Worm (Caenorhabditis elegans) whole organism, late embryonic: ENCODE data around the gene Y110A2AL.1.

Experiments used
- C08G9.2 ChIP-seq: sonication (generic microtip); optimal IDR thresholded peaks from 2 replicates; lab custom pipeline; 2016; ENCODE audit warnings: mild to moderate bottlenecking, missing genetic modification characterization, moderate library complexity, missing compliant biosample characterization
- C38D4.7 ChIP-seq: fragments of 200-800 bp; sonication (Bioruptor generic); optimal IDR thresholded peaks from 2 replicates; lab custom pipeline; 2018; ENCODE audit warnings: mild to moderate bottlenecking, missing genetic modification characterization, moderate library complexity, missing compliant biosample characterization
- F13H6.1 ChIP-seq: sonication (generic microtip); optimal IDR thresholded peaks from 2 replicates; lab custom pipeline; 2016; ENCODE audit warnings: missing genetic modification characterization, missing compliant biosample characterization
- K09A11.1 ChIP-seq: sonication (generic microtip); optimal IDR thresholded peaks from 2 replicates; lab custom pipeline; 2017; ENCODE audit warnings: antibody characterized with exemption, mild to moderate bottlenecking, missing genetic modification characterization, missing compliant biosample characterization; ENCODE audit not compliant: insufficient read depth
- Y22D7AL.16 ChIP-seq: sonication (generic microtip); optimal IDR thresholded peaks from 2 replicates; lab custom pipeline; 2016; ENCODE audit warnings: missing genetic modification characterization, missing compliant biosample characterization
- ahr-1 ChIP-seq: sonication (generic microtip); optimal IDR thresholded peaks from 2 replicates; lab custom pipeline; 2016; ENCODE audit warnings: missing genetic modification characterization, missing compliant biosample characterization
- ama-1 ChIP-seq: fragments of 150-350 bp; optimal IDR thresholded peaks from 2 replicates; lab custom pipeline; 2014
- ceh-18 ChIP-seq: sonication (generic microtip); optimal IDR thresholded peaks from 2 replicates; lab custom pipeline; 2016; ENCODE audit warnings: missing genetic modification characterization, missing compliant biosample characterization
- ceh-2 ChIP-seq: sonication (generic microtip); optimal IDR thresholded peaks from 2 replicates; lab custom pipeline; 2016; ENCODE audit warnings: missing genotype, missing genetic modification characterization, missing compliant biosample characterization
- ceh-22 ChIP-seq: sonication (generic microtip); optimal IDR thresholded peaks from 2 replicates; lab custom pipeline; 2017; ENCODE audit warnings: missing biosample characterization, missing genetic modification characterization
- ceh-31 ChIP-seq: sonication (generic microtip); optimal IDR thresholded peaks from 2 replicates; lab custom pipeline; 2016; ENCODE audit warnings: missing genetic modification characterization, missing compliant biosample characterization
- ceh-34 ChIP-seq: sonication (generic microtip); optimal IDR thresholded peaks from 2 replicates; lab custom pipeline; 2016; ENCODE audit warnings: mild to moderate bottlenecking, missing genetic modification characterization, missing compliant biosample characterization
- ceh-48 ChIP-seq: sonication (generic microtip); optimal IDR thresholded peaks from 2 replicates; lab custom pipeline; 2016; ENCODE audit warnings: missing genetic modification characterization, inconsistent platforms, missing compliant biosample characterization
- dmd-4 ChIP-seq: sonication (generic microtip); optimal IDR thresholded peaks from 2 replicates; lab custom pipeline; 2016; ENCODE audit warnings: borderline replicate concordance, missing genetic modification characterization, missing compliant biosample characterization
- ets-4 ChIP-seq: sonication (generic microtip); optimal IDR thresholded peaks from 2 replicates; lab custom pipeline; 2016; ENCODE audit warnings: missing genetic modification characterization, missing compliant biosample characterization
- fax-1 ChIP-seq: sonication (generic microtip); optimal IDR thresholded peaks from 2 replicates; lab custom pipeline; 2016; ENCODE audit warnings: missing genotype, missing genetic modification characterization, missing compliant biosample characterization
- gmeb-2 ChIP-seq: sonication (generic microtip); optimal IDR thresholded peaks from 2 replicates; lab custom pipeline; 2016; ENCODE audit warnings: missing genetic modification characterization, inconsistent platforms, missing compliant biosample characterization
- hlh-13 ChIP-seq: fragments of 200-800 bp; sonication (Bioruptor generic); optimal IDR thresholded peaks from 2 replicates; lab custom pipeline; 2018; ENCODE audit warnings: mild to moderate bottlenecking, missing genetic modification characterization, missing compliant biosample characterization
- hlh-15 ChIP-seq: sonication (generic microtip); optimal IDR thresholded peaks from 2 replicates; lab custom pipeline; 2016; ENCODE audit warnings: missing genetic modification characterization, missing compliant biosample characterization
- hlh-30 ChIP-seq: sonication (generic microtip); optimal IDR thresholded peaks from 2 replicates; lab custom pipeline; 2017; ENCODE audit warnings: antibody characterized with exemption, missing genetic modification characterization, missing compliant biosample characterization; ENCODE audit not compliant: insufficient read depth
- hlh-6 ChIP-seq: sonication (generic microtip); optimal IDR thresholded peaks from 2 replicates; lab custom pipeline; 2016; ENCODE audit warnings: missing genotype, missing genetic modification characterization, missing compliant biosample characterization
- hlh-8 ChIP-seq: sonication (generic microtip); optimal IDR thresholded peaks from 2 replicates; lab custom pipeline; 2016; ENCODE audit warnings: missing genotype, missing genetic modification characterization, missing compliant biosample characterization
- lim-6 ChIP-seq: sonication (generic microtip); optimal IDR thresholded peaks from 2 replicates; lab custom pipeline; 2016; ENCODE audit warnings: missing genetic modification characterization, missing compliant biosample characterization
- madf-2 ChIP-seq: sonication (generic microtip); optimal IDR thresholded peaks from 2 replicates; lab custom pipeline; 2017; ENCODE audit warnings: missing genetic modification characterization, missing compliant biosample characterization
- mec-3 ChIP-seq: sonication (generic microtip); optimal IDR thresholded peaks from 2 replicates; lab custom pipeline; 2016; ENCODE audit warnings: borderline replicate concordance, missing genetic modification characterization, missing compliant biosample characterization
- nhr-11 ChIP-seq: fragments of 150-350 bp; optimal IDR thresholded peaks from 2 replicates; lab custom pipeline; 2014; ENCODE audit warnings: missing biosample characterization, missing genetic modification characterization
- pag-3 ChIP-seq: sonication (generic microtip); optimal IDR thresholded peaks from 2 replicates; lab custom pipeline; 2016; ENCODE audit warnings: missing compliant biosample characterization, missing genetic modification characterization, borderline replicate concordance
- pat-9 ChIP-seq: fragments of 200-800 bp; sonication (Bioruptor generic); optimal IDR thresholded peaks from 2 replicates; lab custom pipeline; 2018; ENCODE audit warnings: mild to moderate bottlenecking, missing genetic modification characterization, moderate library complexity, missing compliant biosample characterization
- pax-1 ChIP-seq: fragments of 150-350 bp; optimal IDR thresholded peaks from 2 replicates; lab custom pipeline; 2014; ENCODE audit warnings: missing biosample characterization, missing genetic modification characterization
- pha-2 ChIP-seq: sonication (generic microtip); optimal IDR thresholded peaks from 2 replicates; lab custom pipeline; 2017; ENCODE audit warnings: mild to moderate bottlenecking, missing genetic modification characterization, missing compliant biosample characterization
- ref-2 ChIP-seq: sonication (generic microtip); optimal IDR thresholded peaks from 2 replicates; lab custom pipeline; 2016; ENCODE audit warnings: missing genetic modification characterization, missing compliant biosample characterization
- sdc-2 ChIP-seq: sonication (generic microtip); optimal IDR thresholded peaks from 2 replicates; lab custom pipeline; 2016; ENCODE audit warnings: missing genotype, missing genetic modification characterization, missing compliant biosample characterization
- sox-2 ChIP-seq: fragments of 200-800 bp; sonication (Bioruptor generic); IDR thresholded peaks from 2 replicates; pipeline ENCODE4 v1.3.6; 2022; ENCODE audit warnings: missing genetic modification reagents, missing genetic modification characterization, missing compliant biosample characterization
- sox-4 ChIP-seq: sonication (generic microtip); optimal IDR thresholded peaks from 2 replicates; lab custom pipeline; 2017; ENCODE audit warnings: mild to moderate bottlenecking, missing genetic modification characterization, inconsistent platforms, missing compliant biosample characterization
- syd-9 ChIP-seq: sonication (generic microtip); optimal IDR thresholded peaks from 2 replicates; lab custom pipeline; 2016; ENCODE audit warnings: mild to moderate bottlenecking, missing genetic modification characterization, moderate library complexity, missing compliant biosample characterization
- tbx-2 ChIP-seq: sonication (generic microtip); optimal IDR thresholded peaks from 2 replicates; lab custom pipeline; 2016; ENCODE audit warnings: missing genetic modification characterization, missing compliant biosample characterization
- ttx-3 ChIP-seq: sonication (generic microtip); optimal IDR thresholded peaks from 2 replicates; lab custom pipeline; 2016; ENCODE audit warnings: missing genetic modification reagents, missing genetic modification characterization, missing compliant biosample characterization
- unc-42 ChIP-seq: sonication (generic microtip); optimal IDR thresholded peaks from 2 replicates; lab custom pipeline; 2016; ENCODE audit warnings: missing genotype, missing genetic modification characterization, missing compliant biosample characterization
- unc-55 ChIP-seq: sonication (generic microtip); optimal IDR thresholded peaks from 2 replicates; lab custom pipeline; 2017; ENCODE audit warnings: missing biosample characterization, missing genetic modification reagents, missing genetic modification characterization
- zip-5 ChIP-seq: sonication (generic microtip); optimal IDR thresholded peaks from 2 replicates; lab custom pipeline; 2016; ENCODE audit warnings: missing genetic modification characterization, missing compliant biosample characterization

Gene Y110A2AL.1

ce11 chrII:2871816-2872215, 3.1 kb upstream of the Y110A2AL.1 start, which contains the start of gene Y110A2AL.10:
TSS of gene Y110A2AL.10 (minus strand) at chrII:2871916.
- TF ChIP-seq C08G9.2 = no peak
- TF ChIP-seq, all 69 proteins: peak for 0

ce11 chrII:2878909-2879308, 4.0 kb downstream of the Y110A2AL.1 start:
- no peak for TF ChIP-seq hlh-8
- TF ChIP-seq hlh-15 (tag; lab: Kevin White, UChicago) = no peak
- no peak for TF ChIP-seq ceh-2 (tag; lab: Kevin White, UChicago)
- no peak for TF ChIP-seq unc-55 (GFP tag; lab: Kevin White, UChicago)
- no peak for TF ChIP-seq nhr-11 (tag; lab: Kevin White, UChicago)
- TF ChIP-seq pat-9 (tag; lab: Kevin White, UChicago) = no peak
- TF ChIP-seq K09A11.1 (tag; lab: Kevin White, UChicago) = no peak

ce11 chrII:2881088-2881487, 6.2 kb downstream of the Y110A2AL.1 start:
- TF ChIP-seq tbx-2 (no peak), dmd-4 (no peak), C38D4.7 (GFP tag; lab: Kevin White, UChicago) (no peak), fax-1 (tag; lab: Kevin White, UChicago) (no peak), ahr-1 (no peak), ama-1 (no peak), ref-2 (no peak), hlh-8 (no peak), ceh-22 (tag; lab: Kevin White, UChicago) (no peak), F13H6.1 (tag; lab: Kevin White, UChicago) (no peak), mec-3 (tag; lab: Kevin White, UChicago) (no peak), Y22D7AL.16 (no peak), pax-1 (tag; lab: Kevin White, UChicago) (no peak), hlh-13 (GFP tag; lab: Kevin White, UChicago) (no peak)

- no peak for TF ChIP-seq hlh-6
- TF ChIP-seq ttx-3 (tag; lab: Kevin White, UChicago) = no peak
- TF ChIP-seq zip-5 = no peak
- TF ChIP-seq gmeb-2 (tag; lab: Kevin White, UChicago) = no peak
- no peak for TF ChIP-seq F13H6.1 (tag; lab: Kevin White, UChicago)
- no peak for TF ChIP-seq madf-2 (tag; lab: Kevin White, UChicago)
- TF ChIP-seq sox-2 = no peak
- no peak for TF ChIP-seq Y22D7AL.16
- no peak for TF ChIP-seq ceh-22 (tag; lab: Kevin White, UChicago)
Observed at ce11 chrII:2884810-2885209, 9.9 kb downstream of the Y110A2AL.1 start, which contains the start of gene pigw-1. TSS of gene pigw-1 (minus strand) at chrII:2884910.

- TF ChIP-seq ref-2 (no peak), hlh-8 (no peak), ceh-48 (tag; lab: Kevin White, UChicago) (peak; percentile 23), sox-2 (no peak)
Observed at ce11 chrII:2885518-2886449, 10.9 kb downstream of the Y110A2AL.1 start.

- TF ChIP-seq C08G9.2 (peak; percentile 99), hlh-30 (tag; lab: Kevin White, UChicago) (no peak), unc-42 (peak; percentile 70), sdc-2 (tag; lab: Kevin White, UChicago) (no peak), sox-4 (tag; lab: Kevin White, UChicago) (no peak), lim-6 (tag; lab: Kevin White, UChicago) (peak; percentile 92), pat-9 (tag; lab: Kevin White, UChicago) (no peak), F13H6.1 (tag; lab: Kevin White, UChicago) (peak; percentile 56), ceh-18 (tag; lab: Kevin White, UChicago) (peak; percentile 57), ceh-34 (tag; lab: Kevin White, UChicago) (peak; percentile 46), ceh-22 (tag; lab: Kevin White, UChicago) (no peak), ceh-48 (tag; lab: Kevin White, UChicago) (peak; percentile 91), ceh-31 (tag; lab: Kevin White, UChicago) (peak; percentile 99), ttx-3 (tag; lab: Kevin White, UChicago) (no peak), syd-9 (tag; lab: Kevin White, UChicago) (no peak), hlh-6 (peak; percentile 68), C38D4.7 (GFP tag; lab: Kevin White, UChicago) (no peak), pag-3 (no peak), pha-2 (tag; lab: Kevin White, UChicago) (no peak), ets-4 (peak; percentile 98)
Observed at ce11 chrII:2888957-2889630, 14.2 kb downstream of the Y110A2AL.1 start, which contains the start of gene pinn-1. TSS of gene pinn-1 (minus strand) at chrII:2889007.
